Worm (Caenorhabditis elegans) whole organism, L1 larva: ENCODE data around the gene hrg-9.

Experiments used
- ceh-82 ChIP-seq, 3 experiments: fragments of 150-350 bp in 1 of 3; sonication (generic microtip) in 2 of 3; optimal IDR thresholded peaks; 2 replicates each; lab custom pipeline; 2014 to 2017; ENCODE audit warnings: missing biosample characterization in 3 of 3, missing genetic modification characterization in 3 of 3
- ceh-90 ChIP-seq: sonication (generic microtip); optimal IDR thresholded peaks from 2 replicates; lab custom pipeline; 2016; ENCODE audit warnings: missing genetic modification characterization, missing compliant biosample characterization
- efl-1 ChIP-seq, 4 experiments: fragments of 150-350 bp; optimal IDR thresholded peaks in 3 of 4; peaks in 1 of 4; 1 replicate in 1 of 4; 2 replicates in 3 of 4; lab custom pipeline; 2014; ENCODE audit warnings: missing biosample characterization in 2 of 4, missing genetic modification characterization in 2 of 4, missing genetic modification reagents in 2 of 4
- egl-27 ChIP-seq, 2 experiments: fragments of 150-350 bp in 1 of 2; sonication (generic microtip); optimal IDR thresholded peaks; 3 replicates each; lab custom pipeline; 2017 to 2018; ENCODE audit warnings: missing biosample characterization in 2 of 2, missing genetic modification characterization in 2 of 2, missing genetic modification reagents in 2 of 2
- lin-13 ChIP-seq: fragments of 150-350 bp; optimal IDR thresholded peaks from 2 replicates; lab custom pipeline; 2014; ENCODE audit warnings: missing biosample characterization, missing genetic modification reagents, missing genetic modification characterization
- mep-1 ChIP-seq: fragments of 150-350 bp; optimal IDR thresholded peaks from 2 replicates; lab custom pipeline; 2014; ENCODE audit warnings: missing biosample characterization, missing genetic modification characterization
- nhr-11 ChIP-seq: fragments of 150-350 bp; optimal IDR thresholded peaks from 2 replicates; lab custom pipeline; 2014; ENCODE audit warnings: missing biosample characterization, missing genetic modification characterization
- nhr-47 ChIP-seq: sonication (generic microtip); optimal IDR thresholded peaks from 2 replicates; lab custom pipeline; 2016; ENCODE audit warnings: mild to moderate bottlenecking, missing genetic modification characterization, moderate library complexity, missing compliant biosample characterization
- nhr-76 ChIP-seq: sonication (generic microtip); optimal IDR thresholded peaks from 2 replicates; lab custom pipeline; 2017; ENCODE audit warnings: missing biosample characterization, missing genetic modification characterization
- pqm-1 ChIP-seq: sonication (generic microtip); optimal IDR thresholded peaks from 3 replicates; lab custom pipeline; 2017; ENCODE audit warnings: missing biosample characterization, missing genetic modification characterization
- sup-37 ChIP-seq: fragments of 200-800 bp; sonication (Bioruptor generic); optimal IDR thresholded peaks from 2 replicates; lab custom pipeline; 2018; ENCODE audit warnings: mild to moderate bottlenecking, missing genetic modification characterization, missing compliant biosample characterization
- unc-62 ChIP-seq: fragments of 150-350 bp; optimal IDR thresholded peaks from 2 replicates; lab custom pipeline; 2014; ENCODE audit warnings: missing biosample characterization, missing genetic modification reagents, missing genetic modification characterization

- TF ChIP-seq mep-1 (tag; lab: Kevin White, UChicago) = no peak
- no peak for TF ChIP-seq nhr-76
- TF ChIP-seq nhr-11 (tag; lab: Kevin White, UChicago) = no peak
- no peak for TF ChIP-seq efl-1 (optimal IDR thresholded peaks at IDR 0.05; lab: Kevin White, UChicago)
- peak in 1 of 2 experiments; percentile 2 for TF ChIP-seq efl-1 (GFP tag; optimal IDR thresholded peaks at IDR 0.05 in 1 of 2; lab: Kevin White, UChicago)
- no peak for TF ChIP-seq unc-62
- no peak for TF ChIP-seq pqm-1 (tag; lab: Kevin White, UChicago)
- TF ChIP-seq nhr-47 (tag; lab: Kevin White, UChicago) = no peak
- TF ChIP-seq sup-37 (GFP tag; lab: Kevin White, UChicago) = no peak
- TF ChIP-seq lin-13 (GFP tag; lab: Kevin White, UChicago) = no peak
- TF ChIP-seq ceh-90 (tag; lab: Kevin White, UChicago) = no peak
- no peak for TF ChIP-seq egl-27 (tag; optimal IDR thresholded peaks at IDR 0.05; lab: Kevin White, UChicago)
- TF ChIP-seq ceh-82 (tag; optimal IDR thresholded peaks at IDR 0.05; lab: Kevin White, UChicago) = no peak
Observed at ce11 chrV:12933654-12934053, 29.5 kb downstream of the hrg-9 start.
